ENCODE assay signal across 4 fruit fly cellular contexts in genomic region chr2L:468745-469358, dm6.
TF ChIP-seq lines count a peak whose summit lies in the region.

No protein-coding gene starts in this region.

TF ChIP-seq in whole organism, adult, 20 proteins besides CTCF, POLR2A, EP300 and RAD21 (continued from another document):
- peak; percentile 89 for TF ChIP-seq kay (GFP tag; lab: Kevin White, UChicago; ENCODE audit: borderline replicate concordance)

TF ChIP-seq in whole organism, embryonic, 481 proteins besides CTCF, POLR2A, EP300 and RAD21 (continued from another document and continues in another):
- TF ChIP-seq CG31441 (GFP tag; IDR thresholded peaks at IDR 0.05; lab: Robert Waterston, UW) (peak; percentile 79), CG12104 (GFP tag; optimal IDR thresholded peaks at IDR 0.05; lab: Kevin White, UChicago) (peak; percentile 55), Sry-β (GFP tag; optimal IDR thresholded peaks at IDR 0.05; lab: Kevin White, UChicago) (no peak), CG13624 (GFP tag; optimal IDR thresholded peaks at IDR 0.05; lab: Kevin White, UChicago) (peak; percentile 72), amos (GFP tag; IDR thresholded peaks at IDR 0.05; lab: Robert Waterston, UW; ENCODE audit: partially characterized antibody) (no peak), az2 (GFP tag; optimal IDR thresholded peaks at IDR 0.05; lab: Kevin White, UChicago) (peak; percentile 71), disco-r (GFP tag; optimal IDR thresholded peaks at IDR 0.05; lab: Kevin White, UChicago) (no peak), CG43689 (GFP tag; IDR thresholded peaks at IDR 0.05; lab: Robert Waterston, UW) (peak; percentile 75), grn (GFP tag; optimal IDR thresholded peaks at IDR 0.05; lab: Kevin White, UChicago) (no peak), CG3281 (GFP tag; optimal IDR thresholded peaks at IDR 0.05; lab: Kevin White, UChicago) (peak; percentile 71), sug (tag; optimal IDR thresholded peaks at IDR 0.05; lab: Kevin White, UChicago) (peak; percentile 50), CG16815 (GFP tag; optimal IDR thresholded peaks at IDR 0.05; lab: Kevin White, UChicago) (peak; percentile 36), Hand (GFP tag; optimal IDR thresholded peaks at IDR 0.05; lab: Kevin White, UChicago) (peak; percentile 61), CG32532 (GFP tag; IDR thresholded peaks at IDR 0.05; lab: Robert Waterston, UW) (peak; percentile 72), NC2α (GFP tag; optimal IDR thresholded peaks at IDR 0.05; lab: Kevin White, UChicago) (peak; percentile 43), CG6272 (GFP tag; IDR thresholded peaks at IDR 0.05; lab: Robert Waterston, UW) (0 out of 2 replicates have a peak, but pooled peaks have one; percentile 13), Antp (GFP tag; optimal IDR thresholded peaks at IDR 0.05; lab: Kevin White, UChicago) (peak; percentile 68), sc (optimal IDR thresholded peaks at IDR 0.05; lab: Kevin White, UChicago) (no peak), sc (GFP tag; optimal IDR thresholded peaks at IDR 0.05; lab: Kevin White, UChicago) (peak; percentile 61), CG4424 (GFP tag; optimal IDR thresholded peaks at IDR 0.05; lab: Kevin White, UChicago) (peak; percentile 74), B-H1 (GFP tag; IDR thresholded peaks at IDR 0.05; lab: Robert Waterston, UW) (peak; percentile 66; the same call in 2 of the 3 replicates), chn (GFP tag; optimal IDR thresholded peaks at IDR 0.05; lab: Kevin White, UChicago) (peak; percentile 73), CG15011 (GFP tag; optimal IDR thresholded peaks at IDR 0.05; lab: Kevin White, UChicago) (peak; percentile 35), ranshi (GFP tag; IDR thresholded peaks at IDR 0.05; lab: Robert Waterston, UW) (peak; percentile 81), tll (GFP tag; optimal IDR thresholded peaks at IDR 0.05; lab: Kevin White, UChicago) (no peak), her (GFP tag; optimal IDR thresholded peaks at IDR 0.05; lab: Kevin White, UChicago) (peak; percentile 69), E2f2 (GFP tag; IDR thresholded peaks at IDR 0.05; lab: Robert Waterston, UW) (no peak), CG31388 (GFP tag; optimal IDR thresholded peaks at IDR 0.05; lab: Kevin White, UChicago) (no peak), pros (GFP tag; optimal IDR thresholded peaks at IDR 0.05; lab: Kevin White, UChicago) (peak; percentile 89), ind (GFP tag; optimal IDR thresholded peaks at IDR 0.05; lab: Kevin White, UChicago) (peak; percentile 70), CG4730 (GFP tag; IDR thresholded peaks at IDR 0.05; lab: Robert Waterston, UW) (peak; percentile 74), CG1233 (GFP tag; optimal IDR thresholded peaks at IDR 0.05; lab: Kevin White, UChicago) (peak; percentile 63), gsb (GFP tag; IDR thresholded peaks at IDR 0.05; lab: Robert Waterston, UW) (peak; percentile 31; the same call in 1 of the 2 replicates), Ssrp (tag; optimal IDR thresholded peaks at IDR 0.05; lab: Kevin White, UChicago) (peak; percentile 76), Doc3 (GFP tag; IDR thresholded peaks at IDR 0.05; lab: Robert Waterston, UW; ENCODE audit: partially characterized antibody) (no peak), tna (GFP tag; IDR thresholded peaks at IDR 0.05; lab: Robert Waterston, UW; ENCODE audit: partially characterized antibody) (no peak), BtbVII (GFP tag; optimal IDR thresholded peaks at IDR 0.05; lab: Kevin White, UChicago) (peak; percentile 36), HLH4C (GFP tag; IDR thresholded peaks at IDR 0.05; lab: Robert Waterston, UW; ENCODE audit: partially characterized antibody) (no peak), Blimp-1 (GFP tag; optimal IDR thresholded peaks at IDR 0.05; lab: Kevin White, UChicago) (peak; percentile 82), CG12236 (GFP tag; optimal IDR thresholded peaks at IDR 0.05; lab: Kevin White, UChicago) (peak; percentile 69), gsb-n (tag; optimal IDR thresholded peaks at IDR 0.05; lab: Kevin White, UChicago) (peak; percentile 60), toy (GFP tag; IDR thresholded peaks at IDR 0.05; lab: Robert Waterston, UW) (0 out of 2 replicates have a peak, but pooled peaks have one; percentile 25)

TF ChIP-seq in whole organism, prepupa, 60 proteins besides CTCF, POLR2A, EP300 and RAD21 (continued from another document):
- TF ChIP-seq CG6792 (GFP tag; optimal IDR thresholded peaks at IDR 0.05; lab: Kevin White, UChicago), result peak; percentile 40
- peak; percentile 25; the same call in 1 of the 2 replicates for TF ChIP-seq CG11294 (GFP tag; IDR thresholded peaks at IDR 0.05; lab: Robert Waterston, UW)
- peak; percentile 31 for TF ChIP-seq CG1621 (tag; optimal IDR thresholded peaks at IDR 0.05; lab: Kevin White, UChicago)
- peak; percentile 21 for TF ChIP-seq Hr39 (GFP tag; optimal IDR thresholded peaks at IDR 0.05; lab: Kevin White, UChicago)
- TF ChIP-seq svp (GFP tag; lab: Kevin White, UChicago), result peak; percentile 78
- peak; percentile 61 for TF ChIP-seq OdsH (GFP tag; optimal IDR thresholded peaks at IDR 0.05; lab: Kevin White, UChicago)
- TF ChIP-seq vri (GFP tag; optimal IDR thresholded peaks at IDR 0.05; lab: Kevin White, UChicago), result peak; percentile 80
- TF ChIP-seq dac (GFP tag; optimal IDR thresholded peaks at IDR 0.05; lab: Kevin White, UChicago), result peak; percentile 75
- peak; percentile 42 for TF ChIP-seq CG11762 (GFP tag; optimal IDR thresholded peaks at IDR 0.05; lab: Kevin White, UChicago; ENCODE audit: insufficient read depth)
- TF ChIP-seq fkh (GFP tag; optimal IDR thresholded peaks at IDR 0.05; lab: Kevin White, UChicago), result no peak
- peak; percentile 29 for TF ChIP-seq Sox102F (GFP tag; optimal IDR thresholded peaks at IDR 0.05; lab: Kevin White, UChicago)
- TF ChIP-seq CG34406 (GFP tag; optimal IDR thresholded peaks at IDR 0.05; lab: Kevin White, UChicago), result peak; percentile 19
- TF ChIP-seq Gug (GFP tag; IDR thresholded peaks at IDR 0.05; lab: Robert Waterston, UW), result peak; percentile 72
- TF ChIP-seq Eip93F (GFP tag; optimal IDR thresholded peaks at IDR 0.05; lab: Kevin White, UChicago), result no peak
- TF ChIP-seq Sox15 (GFP tag; optimal IDR thresholded peaks at IDR 0.05; lab: Kevin White, UChicago), result no peak
- peak; percentile 49 for TF ChIP-seq lz (GFP tag; optimal IDR thresholded peaks at IDR 0.05; lab: Kevin White, UChicago)
- TF ChIP-seq Eip75B (GFP tag; optimal IDR thresholded peaks at IDR 0.05; lab: Kevin White, UChicago), result peak; percentile 34
- TF ChIP-seq Blimp-1 (GFP tag; optimal IDR thresholded peaks at IDR 0.05; lab: Kevin White, UChicago), result no peak
- peak; percentile 30 for TF ChIP-seq CG3032 (tag; optimal IDR thresholded peaks at IDR 0.05; lab: Kevin White, UChicago)
- TF ChIP-seq esn (GFP tag; optimal IDR thresholded peaks at IDR 0.05; lab: Kevin White, UChicago), result peak; percentile 47
- peak; percentile 13 for TF ChIP-seq CG10669 (GFP tag; optimal IDR thresholded peaks at IDR 0.05; lab: Kevin White, UChicago)
- peak; percentile 47 for TF ChIP-seq CG7368 (GFP tag; optimal IDR thresholded peaks at IDR 0.05; lab: Kevin White, UChicago)
- TF ChIP-seq fd85E (GFP tag; optimal IDR thresholded peaks at IDR 0.05; lab: Kevin White, UChicago), result no peak
- peak; percentile 40 for TF ChIP-seq acj6 (GFP tag; optimal IDR thresholded peaks at IDR 0.05; lab: Kevin White, UChicago)
- TF ChIP-seq Met (GFP tag; optimal IDR thresholded peaks at IDR 0.05; lab: Kevin White, UChicago), result peak; percentile 54
- TF ChIP-seq Lpt (GFP tag; optimal IDR thresholded peaks at IDR 0.05; lab: Kevin White, UChicago), result peak; percentile 65
- TF ChIP-seq CG8119 (GFP tag; IDR thresholded peaks at IDR 0.05; lab: Robert Waterston, UW), result peak; percentile 76
- TF ChIP-seq CG11902 (GFP tag; optimal IDR thresholded peaks at IDR 0.05; lab: Kevin White, UChicago), result no peak
- TF ChIP-seq Hr38 (GFP tag; optimal IDR thresholded peaks at IDR 0.05; lab: Kevin White, UChicago), result no peak
- TF ChIP-seq CG15336 (GFP tag; IDR thresholded peaks at IDR 0.05; lab: Robert Waterston, UW), result peak; percentile 84
- peak; percentile 56 for TF ChIP-seq CG3919 (GFP tag; optimal IDR thresholded peaks at IDR 0.05; lab: Kevin White, UChicago)
- TF ChIP-seq CG8319 (GFP tag; optimal IDR thresholded peaks at IDR 0.05; lab: Kevin White, UChicago), result no peak
- peak; percentile 88 for TF ChIP-seq CG6276 (GFP tag; optimal IDR thresholded peaks at IDR 0.05; lab: Kevin White, UChicago)
- TF ChIP-seq salr (GFP tag; optimal IDR thresholded peaks at IDR 0.05; lab: Kevin White, UChicago), result peak in 1 of 2 experiments; percentile 69
- TF ChIP-seq cyc (GFP tag; optimal IDR thresholded peaks at IDR 0.05; lab: Kevin White, UChicago), result peak; percentile 35
- TF ChIP-seq eg (GFP tag; IDR thresholded peaks at IDR 0.05; lab: Robert Waterston, UW), result peak; percentile 84
- peak; percentile 63 for TF ChIP-seq CG16779 (tag; optimal IDR thresholded peaks at IDR 0.05; lab: Kevin White, UChicago)
- peak; percentile 45 for TF ChIP-seq dsx (GFP tag; optimal IDR thresholded peaks at IDR 0.05; lab: Kevin White, UChicago; ENCODE audit: poor library complexity, severe bottlenecking)
- peak; percentile 81 for TF ChIP-seq CG6163 (GFP tag; IDR thresholded peaks at IDR 0.05; lab: Robert Waterston, UW)
- TF ChIP-seq spab (GFP tag; optimal IDR thresholded peaks at IDR 0.05; lab: Kevin White, UChicago), result peak; percentile 15
TF ChIP-seq in whole organism, prepupa: peak in this region for 46.

TF ChIP-seq in whole organism, wandering third instar larva, 38 proteins besides CTCF, POLR2A, EP300 and RAD21 (continued from another document):
- TF ChIP-seq woc (GFP tag; optimal IDR thresholded peaks at IDR 0.05; lab: Kevin White, UChicago) (peak; percentile 1), dsf (GFP tag; optimal IDR thresholded peaks at IDR 0.05; lab: Kevin White, UChicago; ENCODE audit: borderline replicate concordance) (no peak), Dfd (GFP tag; optimal IDR thresholded peaks at IDR 0.05; lab: Kevin White, UChicago) (no peak), lola (GFP tag; optimal IDR thresholded peaks at IDR 0.05; lab: Kevin White, UChicago) (no peak), br (GFP tag; optimal IDR thresholded peaks at IDR 0.05; lab: Kevin White, UChicago) (peak; percentile 93), foxo (GFP tag; optimal IDR thresholded peaks at IDR 0.05; lab: Kevin White, UChicago) (peak; percentile 46 to 65), fru (GFP tag; optimal IDR thresholded peaks at IDR 0.05; lab: Kevin White, UChicago) (peak; percentile 51), sage (GFP tag; optimal IDR thresholded peaks at IDR 0.05; lab: Kevin White, UChicago) (no peak), CG32264 (GFP tag; optimal IDR thresholded peaks at IDR 0.05; lab: Kevin White, UChicago) (peak; percentile 36), dl (GFP tag; optimal IDR thresholded peaks at IDR 0.05; lab: Kevin White, UChicago; ENCODE audit: insufficient read depth in 1 of 2, partially characterized antibody in 2 of 2) (no peak), Abd-B (GFP tag; optimal IDR thresholded peaks at IDR 0.05; lab: Kevin White, UChicago) (no peak), Hr83 (GFP tag; optimal IDR thresholded peaks at IDR 0.05; lab: Kevin White, UChicago; ENCODE audit: poor library complexity, severe bottlenecking) (no peak), HLH106 (tag; optimal IDR thresholded peaks at IDR 0.05; lab: Kevin White, UChicago) (peak; percentile 39), GATAd (GFP tag; optimal IDR thresholded peaks at IDR 0.05; lab: Kevin White, UChicago) (no peak), usp (GFP tag; optimal IDR thresholded peaks at IDR 0.05; lab: Kevin White, UChicago) (no peak)
